Comparison of ENCODE assay signal across 2 fruit fly cellular contexts in the genomic region with DNA sequence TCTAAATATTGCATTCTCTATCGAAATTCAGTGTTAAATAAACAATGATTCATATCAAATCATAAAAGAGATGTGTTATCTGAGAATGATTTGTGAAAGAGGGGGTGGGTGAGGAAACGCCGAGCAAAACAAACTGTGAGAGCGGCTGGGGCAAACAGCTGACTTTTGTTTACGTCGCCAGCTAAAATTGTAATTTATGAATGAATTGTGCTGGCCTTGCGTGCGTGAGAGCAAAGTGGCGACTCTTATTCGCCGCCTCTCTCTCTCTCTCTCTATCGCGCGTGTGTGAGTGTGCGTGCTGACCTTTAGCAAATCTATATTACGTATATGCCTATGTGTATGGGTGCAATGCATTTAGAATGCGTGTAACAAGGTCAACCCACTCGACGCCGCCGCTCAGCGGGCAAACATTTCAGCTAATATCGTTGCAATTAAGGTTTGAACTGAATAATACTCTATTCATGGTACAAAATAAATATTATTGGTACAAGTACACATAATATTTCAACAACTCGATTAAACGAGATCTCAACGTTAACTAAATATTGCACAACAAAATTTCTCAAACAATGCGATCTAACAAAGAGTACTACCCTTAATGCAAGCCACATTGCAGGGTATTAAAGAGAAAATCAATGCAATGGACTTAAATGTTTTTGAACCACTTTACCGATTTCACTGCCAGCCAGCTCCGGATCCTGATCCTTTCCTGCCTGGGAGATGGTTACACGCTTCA.
TF ChIP-seq lines count a peak whose summit lies in the region.

No protein-coding gene starts in this region.

TF ChIP-seq in whole organism, embryonic, 481 proteins besides CTCF, POLR2A, EP300 and RAD21 (continued from another document and continues in another):
- TF ChIP-seq CG5245 (GFP tag; optimal IDR thresholded peaks at IDR 0.05; lab: Kevin White, UChicago) (no peak), Asciz (GFP tag; optimal IDR thresholded peaks at IDR 0.05; lab: Kevin White, UChicago) (no peak), CG8290 (GFP tag; optimal IDR thresholded peaks at IDR 0.05; lab: Kevin White, UChicago) (no peak), CG8290 (tag; optimal IDR thresholded peaks at IDR 0.05; lab: Kevin White, UChicago) (no peak), CG34422 (GFP tag; IDR thresholded peaks at IDR 0.05; lab: Robert Waterston, UW) (peak; percentile 84; the same call in 1 of the 3 replicates), btn (GFP tag; optimal IDR thresholded peaks at IDR 0.05; lab: Kevin White, UChicago) (no peak), CG10959 (GFP tag; IDR thresholded peaks at IDR 0.05; lab: Robert Waterston, UW) (no peak), CG12155 (GFP tag; optimal IDR thresholded peaks at IDR 0.05; lab: Kevin White, UChicago) (no peak), sd (tag; optimal IDR thresholded peaks at IDR 0.05; lab: Kevin White, UChicago) (no peak), Optix (GFP tag; IDR thresholded peaks at IDR 0.05; lab: Robert Waterston, UW) (no peak), CG6689 (GFP tag; IDR thresholded peaks at IDR 0.05; lab: Robert Waterston, UW) (peak; percentile 48), CG18476 (GFP tag; optimal IDR thresholded peaks at IDR 0.05; lab: Kevin White, UChicago) (no peak), sisA (GFP tag; IDR thresholded peaks at IDR 0.05; lab: Robert Waterston, UW) (peak; percentile 33; the same call in 1 of the 2 replicates), CG8478 (optimal IDR thresholded peaks at IDR 0.05; lab: Kevin White, UChicago) (no peak), YL-1 (GFP tag; optimal IDR thresholded peaks at IDR 0.05; lab: Kevin White, UChicago) (no peak), schlank (tag; optimal IDR thresholded peaks at IDR 0.05; lab: Kevin White, UChicago) (no peak), CG3065 (GFP tag; optimal IDR thresholded peaks at IDR 0.05; lab: Kevin White, UChicago) (no peak), grau (tag; optimal IDR thresholded peaks at IDR 0.05; lab: Kevin White, UChicago) (no peak), CG17186 (GFP tag; optimal IDR thresholded peaks at IDR 0.05; lab: Kevin White, UChicago) (no peak), dysf (GFP tag; IDR thresholded peaks at IDR 0.05; lab: Robert Waterston, UW) (no peak), CG17361 (GFP tag; IDR thresholded peaks at IDR 0.05; lab: Robert Waterston, UW) (no peak; the same call in 2 of the 3 replicates), luna (GFP tag; optimal IDR thresholded peaks at IDR 0.05; lab: Kevin White, UChicago) (no peak), CG10979 (tag; optimal IDR thresholded peaks at IDR 0.05; lab: Kevin White, UChicago) (no peak), CG11456 (GFP tag; IDR thresholded peaks at IDR 0.05; lab: Robert Waterston, UW) (no peak), seq (GFP tag; IDR thresholded peaks at IDR 0.05; lab: Robert Waterston, UW) (no peak), Taf1 (GFP tag; IDR thresholded peaks at IDR 0.05; lab: Robert Waterston, UW) (no peak), CG14710 (tag; optimal IDR thresholded peaks at IDR 0.05; lab: Kevin White, UChicago) (no peak), CG30020 (tag; optimal IDR thresholded peaks at IDR 0.05; lab: Kevin White, UChicago) (no peak), en (GFP tag; optimal IDR thresholded peaks at IDR 0.05; lab: Kevin White, UChicago) (no peak), knrl (GFP tag; IDR thresholded peaks at IDR 0.05; lab: Robert Waterston, UW; ENCODE audit: partially characterized antibody) (no peak), exex (tag; optimal IDR thresholded peaks at IDR 0.05; lab: Kevin White, UChicago) (no peak), CG15011 (GFP tag; optimal IDR thresholded peaks at IDR 0.05; lab: Kevin White, UChicago) (no peak), ash1 (GFP tag; optimal IDR thresholded peaks at IDR 0.05; lab: Kevin White, UChicago) (no peak), CG13775 (GFP tag; optimal IDR thresholded peaks at IDR 0.05; lab: Kevin White, UChicago) (no peak), CG11085 (GFP tag; IDR thresholded peaks at IDR 0.05; lab: Robert Waterston, UW) (no peak), CG14441 (GFP tag; IDR thresholded peaks at IDR 0.05; lab: Robert Waterston, UW) (peak; percentile 42; the same call in 1 of the 2 replicates), CG34224 (GFP tag; IDR thresholded peaks at IDR 0.05; lab: Robert Waterston, UW; ENCODE audit: partially characterized antibody) (peak; percentile 73), CG15269 (tag; optimal IDR thresholded peaks at IDR 0.05; lab: Kevin White, UChicago) (no peak), Dip3 (GFP tag; optimal IDR thresholded peaks at IDR 0.05; lab: Kevin White, UChicago) (no peak), slbo (GFP tag; IDR thresholded peaks at IDR 0.05; lab: Robert Waterston, UW) (no peak), Hsf (GFP tag; optimal IDR thresholded peaks at IDR 0.05; lab: Kevin White, UChicago) (no peak), CG10209 (GFP tag; optimal IDR thresholded peaks at IDR 0.05; lab: Kevin White, UChicago) (no peak), fd96Cb (tag; optimal IDR thresholded peaks at IDR 0.05; lab: Kevin White, UChicago) (no peak), CG6175 (GFP tag; IDR thresholded peaks at IDR 0.05; lab: Robert Waterston, UW) (no peak), Fer3 (tag; optimal IDR thresholded peaks at IDR 0.05; lab: Kevin White, UChicago) (no peak), CG8089 (GFP tag; optimal IDR thresholded peaks at IDR 0.05; lab: Kevin White, UChicago) (no peak), E2f2 (GFP tag; IDR thresholded peaks at IDR 0.05; lab: Robert Waterston, UW) (no peak), CG4360 (GFP tag; IDR thresholded peaks at IDR 0.05; lab: Robert Waterston, UW) (no peak), disco-r (GFP tag; optimal IDR thresholded peaks at IDR 0.05; lab: Kevin White, UChicago) (no peak), CG2889 (GFP tag; IDR thresholded peaks at IDR 0.05; lab: Robert Waterston, UW) (no peak), CG7987 (GFP tag; optimal IDR thresholded peaks at IDR 0.05; lab: Kevin White, UChicago) (no peak), CG10431 (GFP tag; optimal IDR thresholded peaks at IDR 0.05; lab: Kevin White, UChicago) (no peak), CG15514 (GFP tag; optimal IDR thresholded peaks at IDR 0.05; lab: Kevin White, UChicago) (peak; percentile 19), CG3726 (GFP tag; IDR thresholded peaks at IDR 0.05; lab: Robert Waterston, UW) (no peak), CG16815 (GFP tag; optimal IDR thresholded peaks at IDR 0.05; lab: Kevin White, UChicago) (no peak), trem (tag; optimal IDR thresholded peaks at IDR 0.05; lab: Kevin White, UChicago) (no peak), org-1 (GFP tag; optimal IDR thresholded peaks at IDR 0.05; lab: Kevin White, UChicago) (no peak), HHEX (GFP tag; optimal IDR thresholded peaks at IDR 0.05; lab: Kevin White, UChicago) (no peak), z (GFP tag; IDR thresholded peaks at IDR 0.05; lab: Robert Waterston, UW) (no peak), usp (GFP tag; optimal IDR thresholded peaks at IDR 0.05; lab: Kevin White, UChicago) (no peak), tll (GFP tag; optimal IDR thresholded peaks at IDR 0.05; lab: Kevin White, UChicago) (no peak), cwo (GFP tag; optimal IDR thresholded peaks at IDR 0.05; lab: Kevin White, UChicago) (no peak), prd (optimal IDR thresholded peaks at IDR 0.05; lab: Kevin White, UChicago) (no peak), prd (GFP tag; IDR thresholded peaks at IDR 0.05; lab: Robert Waterston, UW) (peak; percentile 59; the same call in 2 of the 3 replicates), Ets97D (GFP tag; optimal IDR thresholded peaks at IDR 0.05; lab: Kevin White, UChicago) (no peak)

TF ChIP-seq in whole organism, prepupa, 60 proteins besides CTCF, POLR2A, EP300 and RAD21 (continued from another document):
- TF ChIP-seq CG34406 (GFP tag; optimal IDR thresholded peaks at IDR 0.05; lab: Kevin White, UChicago) (peak; percentile 29), CG15336 (GFP tag; IDR thresholded peaks at IDR 0.05; lab: Robert Waterston, UW) (peak; percentile 86), CG6163 (GFP tag; IDR thresholded peaks at IDR 0.05; lab: Robert Waterston, UW) (peak; percentile 60; the same call in 2 of the 3 replicates), Lpt (GFP tag; optimal IDR thresholded peaks at IDR 0.05; lab: Kevin White, UChicago) (no peak), CG11762 (GFP tag; optimal IDR thresholded peaks at IDR 0.05; lab: Kevin White, UChicago; ENCODE audit: insufficient read depth) (no peak), ss (GFP tag; optimal IDR thresholded peaks at IDR 0.05; lab: Kevin White, UChicago) (peak in 1 of 2 experiments; percentile 85), CG11902 (GFP tag; optimal IDR thresholded peaks at IDR 0.05; lab: Kevin White, UChicago) (no peak), Gug (GFP tag; IDR thresholded peaks at IDR 0.05; lab: Robert Waterston, UW) (peak; percentile 54; the same call in 1 of the 2 replicates), Met (GFP tag; optimal IDR thresholded peaks at IDR 0.05; lab: Kevin White, UChicago) (no peak), topi (GFP tag; optimal IDR thresholded peaks at IDR 0.05; lab: Kevin White, UChicago) (peak; percentile 27), vri (GFP tag; optimal IDR thresholded peaks at IDR 0.05; lab: Kevin White, UChicago) (no peak), Sox14 (GFP tag; optimal IDR thresholded peaks at IDR 0.05; lab: Kevin White, UChicago) (peak; percentile 40)
TF ChIP-seq in whole organism, prepupa: peak in this region for 27.
